Fruit fly (Drosophila melanogaster) whole organism, pupa: Measurements from ENCODE around the gene frtz.

Experiments used
- CG13204 ChIP-seq: fragments of 200-800 bp; sonication (Bioruptor generic); optimal IDR thresholded peaks from 2 replicates; lab custom pipeline; 2018; ENCODE audit warnings: missing biosample characterization, mild to moderate bottlenecking, missing genetic modification characterization, moderate library complexity
- CG15710 ChIP-seq: fragments of 200-800 bp; sonication (Bioruptor generic); optimal IDR thresholded peaks from 2 replicates; lab custom pipeline; 2018; ENCODE audit warnings: missing biosample characterization, mild to moderate bottlenecking, missing genetic modification characterization, moderate library complexity
- CG34367 ChIP-seq: fragments of 200-800 bp; sonication (Bioruptor generic); optimal IDR thresholded peaks from 2 replicates; lab custom pipeline; 2018; ENCODE audit warnings: missing biosample characterization, mild to moderate bottlenecking, missing genetic modification characterization
- CG4496 ChIP-seq: fragments of 200-800 bp; sonication (Bioruptor generic); IDR thresholded peaks from 3 replicates; pipeline ENCODE4 v1.3.6; 2022; ENCODE audit warnings: missing biosample characterization, missing genetic modification characterization
- Pif1A ChIP-seq: fragments of 200-800 bp; sonication (Bioruptor generic); optimal IDR thresholded peaks from 3 replicates; lab custom pipeline; 2016; ENCODE audit warnings: missing biosample characterization, missing genetic modification characterization
- fd96Ca ChIP-seq: fragments of 200-800 bp; sonication (Bioruptor generic); IDR thresholded peaks from 3 replicates; pipeline ENCODE4 v1.3.6; 2022; ENCODE audit warnings: missing biosample characterization, missing genetic modification characterization
- rn ChIP-seq: fragments of 200-800 bp; sonication (Bioruptor generic); IDR thresholded peaks from 2 replicates; pipeline ENCODE4 v1.3.6; 2022; ENCODE audit warnings: missing biosample characterization, missing genetic modification characterization

dm6 chr2L:1663066-1663465, 52.6 kb downstream of the frtz start:
- TF ChIP-seq rn (GFP tag; lab: Robert Waterston, UW), result no peak
- TF ChIP-seq CG34367 (tag; lab: Kevin White, UChicago), result no peak
- no peak for TF ChIP-seq fd96Ca (GFP tag; lab: Robert Waterston, UW)
- no peak for TF ChIP-seq CG15710
- TF ChIP-seq Pif1A (GFP tag; lab: Kevin White, UChicago), result no peak
- TF ChIP-seq CG4496 (GFP tag; lab: Robert Waterston, UW), result no peak
- no peak for TF ChIP-seq CG13204 (GFP tag; lab: Kevin White, UChicago)
